Worm (Caenorhabditis elegans): ENCODE measurements around the gene nspb-4.

ce11 chrIV:6602376-6602775 is 4.4 kb downstream of the nspb-4 start, which contains the start of gene F15B10.3:
- TF ChIP-seq ama-1 (optimal IDR thresholded peaks at IDR 0.05) (no peak), sea-1 (GFP tag; conservative IDR thresholded peaks at IDR 0.05) (no peak)
